Fruit fly (Drosophila melanogaster) whole organism, wandering third instar larva: ENCODE measurements around the gene halo.

Experiments used
- CG32264 ChIP-seq: fragments of 200-800 bp; sonication (Bioruptor generic); optimal IDR thresholded peaks from 2 replicates; lab custom pipeline; 2016; ENCODE audit warnings: missing biosample characterization, missing genetic modification characterization
- Dfd ChIP-seq: fragments of >200 bp; optimal IDR thresholded peaks from 2 replicates; lab custom pipeline; 2017; ENCODE audit warnings: missing biosample characterization, missing genetic modification characterization
- GATAd ChIP-seq: sonication (Bioruptor generic); optimal IDR thresholded peaks from 2 replicates; lab custom pipeline; 2016; ENCODE audit warnings: missing biosample characterization, missing genetic modification characterization
- Jra ChIP-seq: sonication (Bioruptor generic); optimal IDR thresholded peaks from 2 replicates; lab custom pipeline; 2016; ENCODE audit warnings: missing biosample characterization, missing genetic modification characterization
- Rel ChIP-seq, 2 experiments: fragments of 200-800 bp; sonication (Bioruptor generic) in 1 of 2; optimal IDR thresholded peaks; 2 replicates in 1 of 2; 3 replicates in 1 of 2; lab custom pipeline; 2016 to 2019; ENCODE audit warnings: mild to moderate bottlenecking in 2 of 2, missing biosample characterization in 2 of 2, missing genetic modification characterization in 2 of 2, moderate library complexity in 1 of 2
- Vsx2 ChIP-seq: fragments of 200-300, 225-300 bp; sonication (Bioruptor generic); optimal IDR thresholded peaks from 2 replicates; lab custom pipeline; 2018; ENCODE audit warnings: missing biosample characterization, missing genetic modification characterization; ENCODE audit not compliant: partially characterized antibody
- br ChIP-seq: fragments of 200-800 bp; sonication (Bioruptor generic); optimal IDR thresholded peaks from 2 replicates; lab custom pipeline; 2016; ENCODE audit warnings: missing biosample characterization, missing genetic modification characterization
- dmrt93B ChIP-seq: fragments of 200-800 bp; sonication (Bioruptor generic); optimal IDR thresholded peaks from 2 replicates; lab custom pipeline; 2018; ENCODE audit warnings: missing biosample characterization, mild to moderate bottlenecking, missing genetic modification characterization
- foxo ChIP-seq, 2 experiments: fragments of 200-800 bp; sonication (Bioruptor generic); optimal IDR thresholded peaks; 2 replicates in 1 of 2; 3 replicates in 1 of 2; lab custom pipeline; 2016 to 2017; ENCODE audit warnings: missing biosample characterization in 2 of 2, missing genetic modification characterization in 2 of 2
- fru ChIP-seq: fragments of 200-800 bp; sonication (Bioruptor generic); optimal IDR thresholded peaks from 3 replicates; lab custom pipeline; 2016; ENCODE audit warnings: missing biosample characterization, mild to moderate bottlenecking, missing genetic modification characterization
- h ChIP-seq: fragments of 200-800 bp; sonication (Bioruptor generic); optimal IDR thresholded peaks from 3 replicates; lab custom pipeline; 2016; ENCODE audit warnings: missing biosample characterization, mild to moderate bottlenecking, missing genetic modification characterization
- rgr ChIP-seq: fragments of 200-800 bp; sonication (Bioruptor generic); optimal IDR thresholded peaks from 3 replicates; lab custom pipeline; 2016; ENCODE audit warnings: missing biosample characterization, mild to moderate bottlenecking, missing genetic modification characterization
- usp ChIP-seq: fragments of >200 bp; optimal IDR thresholded peaks from 2 replicates; lab custom pipeline; 2017; ENCODE audit warnings: missing biosample characterization, missing genetic modification characterization

DNA sequence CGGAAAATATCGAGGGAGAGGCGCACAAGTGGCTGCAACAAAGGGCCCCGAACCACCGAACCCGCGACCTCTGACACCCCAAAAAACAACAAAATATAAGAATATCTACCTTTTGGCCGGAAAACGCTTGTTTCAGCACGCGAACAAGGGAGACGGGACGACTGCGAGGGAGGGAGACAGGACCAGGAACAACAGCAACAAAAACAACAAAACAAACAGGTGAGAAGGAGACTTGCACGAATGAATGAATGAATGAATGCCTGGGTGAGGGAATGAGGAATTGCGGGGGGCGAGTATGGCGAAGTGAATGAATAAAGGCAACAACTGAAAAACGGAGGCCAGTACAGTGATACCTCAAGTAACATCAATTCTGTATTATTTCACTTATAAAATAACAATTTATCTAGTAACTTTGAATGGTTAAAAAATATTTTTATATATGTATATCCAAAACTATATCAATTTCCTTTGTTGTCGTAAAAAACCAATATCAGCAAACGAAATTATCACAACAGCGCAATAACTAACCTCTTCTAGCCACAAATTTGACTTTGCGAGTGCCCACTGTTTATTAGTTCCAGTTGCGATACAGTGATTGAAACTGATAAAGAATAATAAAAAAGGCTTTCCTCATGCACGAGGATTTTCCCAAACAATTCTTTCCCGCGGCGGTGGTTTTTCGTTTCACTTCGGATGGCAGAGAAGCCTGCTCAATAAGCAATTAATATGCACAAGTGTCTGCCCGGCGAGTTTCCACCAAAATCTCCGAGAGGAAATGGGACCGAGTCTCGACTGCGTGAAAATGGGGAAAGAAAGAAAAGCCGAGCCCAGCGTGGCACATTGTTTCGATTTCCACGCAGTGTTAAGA, 39.0 kb upstream of the halo start:
- TF ChIP-seq h (GFP tag; lab: Kevin White, UChicago): no peak
- no peak for TF ChIP-seq GATAd (GFP tag; lab: Kevin White, UChicago)
- no peak for TF ChIP-seq Jra (GFP tag; lab: Kevin White, UChicago)
- TF ChIP-seq usp (GFP tag; lab: Kevin White, UChicago): no peak
- no peak for TF ChIP-seq rgr (GFP tag; lab: Kevin White, UChicago)
- TF ChIP-seq Dfd (GFP tag; lab: Kevin White, UChicago): no peak
- TF ChIP-seq dmrt93B (GFP tag; lab: Kevin White, UChicago): no peak
- no peak for TF ChIP-seq CG32264 (GFP tag; lab: Kevin White, UChicago)
- TF ChIP-seq br (GFP tag; lab: Kevin White, UChicago): no peak
- TF ChIP-seq Rel (GFP tag; optimal IDR thresholded peaks at IDR 0.05; lab: Kevin White, UChicago): no peak
- TF ChIP-seq Rel (tag; optimal IDR thresholded peaks at IDR 0.05; lab: Kevin White, UChicago): no peak
- TF ChIP-seq fru: no peak
- TF ChIP-seq foxo (GFP tag; optimal IDR thresholded peaks at IDR 0.05; lab: Kevin White, UChicago): peak in 1 of 2 experiments; percentile 13
- TF ChIP-seq Vsx2: peak; percentile 37
